Fruit fly (Drosophila melanogaster) whole organism, embryonic: ENCODE data around the gene CG13047.

Experiments used
- CG11093 ChIP-seq: fragments of 200-800 bp; sonication (Bioruptor generic); IDR thresholded peaks from 3 replicates; pipeline ENCODE4 v1.3.6; 2022; ENCODE audit warnings: missing biosample characterization, missing genetic modification characterization
- CG12071 ChIP-seq: fragments of 200-800 bp; sonication (Bioruptor generic); optimal IDR thresholded peaks from 3 replicates; lab custom pipeline; 2018; ENCODE audit warnings: missing biosample characterization, mild to moderate bottlenecking, missing genetic modification characterization
- CG12391 ChIP-seq: fragments of 200-800 bp; sonication (Bioruptor generic); optimal IDR thresholded peaks from 3 replicates; lab custom pipeline; 2018; ENCODE audit warnings: missing biosample characterization, mild to moderate bottlenecking, missing genetic modification characterization, moderate library complexity
- CG13624 ChIP-seq: fragments of 200-800 bp; sonication (Bioruptor generic); optimal IDR thresholded peaks from 2 replicates; lab custom pipeline; 2016; ENCODE audit warnings: missing biosample characterization, missing genetic modification characterization
- CG15514 ChIP-seq: fragments of 200-800 bp; sonication (Bioruptor generic); optimal IDR thresholded peaks from 3 replicates; lab custom pipeline; 2017; ENCODE audit warnings: missing biosample characterization, missing genetic modification characterization, mild to moderate bottlenecking, moderate library complexity, missing genetic modification reagents
- CG17385 ChIP-seq: fragments of 200-800 bp; sonication (Bioruptor generic); optimal IDR thresholded peaks from 3 replicates; lab custom pipeline; 2018; ENCODE audit warnings: missing biosample characterization, mild to moderate bottlenecking, missing genetic modification characterization
- CG1792 ChIP-seq: fragments of 200-800 bp; sonication (Bioruptor generic); optimal IDR thresholded peaks from 2 replicates; lab custom pipeline; 2016; ENCODE audit warnings: missing biosample characterization, missing genetic modification characterization
- CG18599 ChIP-seq: fragments of 200-800 bp; sonication (Bioruptor generic); optimal IDR thresholded peaks from 3 replicates; lab custom pipeline; 2017; ENCODE audit warnings: missing biosample characterization, missing genetic modification characterization, mild to moderate bottlenecking, moderate library complexity, missing genetic modification reagents
- CG2678 ChIP-seq: fragments of 200-800 bp; sonication (Bioruptor generic); optimal IDR thresholded peaks from 3 replicates; lab custom pipeline; 2019; ENCODE audit warnings: missing biosample characterization, mild to moderate bottlenecking, missing genetic modification characterization, moderate library complexity
- CG34376 ChIP-seq: fragments of 200-800 bp; sonication (Bioruptor generic); optimal IDR thresholded peaks from 2 replicates; lab custom pipeline; 2018; ENCODE audit warnings: missing biosample characterization, mild to moderate bottlenecking, missing genetic modification characterization
- CG34422 ChIP-seq: fragments of 200-800 bp; sonication (Bioruptor generic); IDR thresholded peaks from 3 replicates; pipeline ENCODE4 v1.3.6; 2022; ENCODE audit warnings: missing biosample characterization, missing genetic modification characterization
- CG3847 ChIP-seq: fragments of 200-800 bp; sonication (Bioruptor generic); IDR thresholded peaks from 2 replicates; pipeline ENCODE4 v1.3.6; 2022; ENCODE audit warnings: missing biosample characterization, missing genetic modification characterization
- CG6689 ChIP-seq: fragments of 200-800 bp; sonication (Bioruptor generic); IDR thresholded peaks from 2 replicates; pipeline ENCODE4 v1.3.6; 2022; ENCODE audit warnings: missing biosample characterization, missing genetic modification characterization
- CG7372 ChIP-seq: fragments of 200-800 bp; sonication (Bioruptor generic); IDR thresholded peaks from 2 replicates; pipeline ENCODE4 v1.3.6; 2022; ENCODE audit warnings: missing biosample characterization, missing genetic modification characterization
- CG9817 ChIP-seq: fragments of 200-800 bp; sonication (Bioruptor generic); optimal IDR thresholded peaks from 2 replicates; lab custom pipeline; 2018; ENCODE audit warnings: missing biosample characterization, mild to moderate bottlenecking, missing genetic modification characterization, moderate library complexity
- Dad ChIP-seq: fragments of 200-800 bp; sonication (Bioruptor generic); optimal IDR thresholded peaks from 3 replicates; lab custom pipeline; 2016; ENCODE audit warnings: missing biosample characterization, missing genetic modification characterization
- Deaf1 ChIP-seq: fragments of 200-800 bp; optimal IDR thresholded peaks from 3 replicates; lab custom pipeline; 2019; ENCODE audit warnings: missing biosample characterization, mild to moderate bottlenecking, missing genetic modification characterization, moderate library complexity
- Dfd ChIP-seq, 2 experiments: fragments of >200 bp; optimal IDR thresholded peaks; 2 replicates each; lab custom pipeline; 2017; ENCODE audit warnings: missing biosample characterization in 2 of 2, missing genetic modification characterization in 2 of 2
- Dref ChIP-seq: fragments of 200-800 bp; sonication (Bioruptor generic); IDR thresholded peaks from 2 replicates; pipeline ENCODE4 v1.3.6; 2022; ENCODE audit warnings: missing biosample characterization, missing genetic modification characterization
- Drgx ChIP-seq: fragments of 200-800 bp; sonication (Bioruptor generic); IDR thresholded peaks from 2 replicates; pipeline ENCODE4 v1.3.6; 2022; ENCODE audit warnings: missing biosample characterization, missing genetic modification characterization
- GATAe ChIP-seq: fragments of 200-800 bp; sonication (Bioruptor generic); conservative IDR thresholded peaks from 2 replicates; pipeline ENCODE4 v1.3.6; 2022; ENCODE audit warnings: missing biosample characterization, missing genetic modification characterization
- Hey ChIP-seq: fragments of 200-800 bp; sonication (Bioruptor generic); optimal IDR thresholded peaks from 3 replicates; lab custom pipeline; 2018; ENCODE audit warnings: missing biosample characterization, mild to moderate bottlenecking, missing genetic modification characterization
- Lhr ChIP-seq: fragments of 200-800 bp; sonication (Bioruptor generic); optimal IDR thresholded peaks from 3 replicates; lab custom pipeline; 2017; ENCODE audit warnings: mild to moderate bottlenecking, missing biosample characterization, missing genetic modification reagents, missing genetic modification characterization
- Lim3 ChIP-seq: fragments of 200-800 bp; sonication (Bioruptor generic); IDR thresholded peaks from 2 replicates; pipeline ENCODE4 v1.3.6; 2022; ENCODE audit warnings: missing biosample characterization, missing genetic modification characterization
- Mes4 ChIP-seq: fragments of 200-800 bp; sonication (Bioruptor generic); optimal IDR thresholded peaks from 2 replicates; lab custom pipeline; 2016; ENCODE audit warnings: missing biosample characterization, missing genetic modification characterization
- Neu2 ChIP-seq: fragments of 200-800 bp; sonication (Bioruptor generic); optimal IDR thresholded peaks from 3 replicates; lab custom pipeline; 2016; ENCODE audit warnings: missing biosample characterization, missing genetic modification characterization, borderline replicate concordance
- Ptx1 ChIP-seq: fragments of 200-800 bp; sonication (Bioruptor generic); IDR thresholded peaks from 2 replicates; pipeline ENCODE4 v1.3.6; 2022; ENCODE audit warnings: missing biosample characterization, missing genetic modification characterization
- Xrp1 ChIP-seq: fragments of 200-800 bp; sonication (Bioruptor generic); IDR thresholded peaks from 2 replicates; pipeline ENCODE4 v1.3.6; 2022; ENCODE audit warnings: missing biosample characterization, missing genetic modification characterization
- abd-A ChIP-seq: fragments of 200-800 bp; sonication (Bioruptor generic); optimal IDR thresholded peaks from 3 replicates; lab custom pipeline; 2019; ENCODE audit warnings: missing biosample characterization, mild to moderate bottlenecking, missing genetic modification characterization, moderate library complexity
- ara ChIP-seq: fragments of 200-800 bp; sonication (Bioruptor generic); IDR thresholded peaks from 2 replicates; pipeline ENCODE4 v1.3.6; 2022; ENCODE audit warnings: missing biosample characterization, missing genetic modification characterization
- caup ChIP-seq: fragments of 200-800 bp; sonication (Bioruptor generic); optimal IDR thresholded peaks from 3 replicates; lab custom pipeline; 2017; ENCODE audit warnings: missing biosample characterization, mild to moderate bottlenecking, missing genetic modification characterization, moderate library complexity; ENCODE audit not compliant: severe bottlenecking
- chif ChIP-seq, 2 experiments: fragments of 200-800 bp; sonication (Bioruptor generic); optimal IDR thresholded peaks; 3 replicates each; lab custom pipeline; 2016; ENCODE audit warnings: missing biosample characterization in 2 of 2, missing genetic modification characterization in 2 of 2
- chm ChIP-seq: fragments of 200-800 bp; sonication (Bioruptor generic); IDR thresholded peaks from 2 replicates; pipeline ENCODE4 v1.3.6; 2022; ENCODE audit warnings: missing biosample characterization, missing genetic modification characterization
- cwo ChIP-seq: fragments of 200-800 bp; sonication (Bioruptor generic); optimal IDR thresholded peaks from 3 replicates; lab custom pipeline; 2017; ENCODE audit warnings: missing biosample characterization, missing genetic modification characterization, mild to moderate bottlenecking, moderate library complexity, missing genetic modification reagents
- dysf ChIP-seq: fragments of 200-800 bp; sonication (Bioruptor generic); IDR thresholded peaks from 3 replicates; pipeline ENCODE4 v1.3.6; 2022; ENCODE audit warnings: missing biosample characterization, missing genetic modification characterization
- ewg ChIP-seq: fragments of 200-800 bp; sonication (Bioruptor generic); optimal IDR thresholded peaks from 3 replicates; lab custom pipeline; 2017; ENCODE audit warnings: mild to moderate bottlenecking, missing biosample characterization, missing genetic modification reagents, missing genetic modification characterization
- gcm ChIP-seq: fragments of 200-800 bp; sonication (Bioruptor generic); optimal IDR thresholded peaks from 2 replicates; lab custom pipeline; 2019; ENCODE audit warnings: missing biosample characterization, mild to moderate bottlenecking, missing genetic modification characterization, moderate library complexity
- gem ChIP-seq: fragments of 200-800 bp; sonication (Bioruptor generic); optimal IDR thresholded peaks from 2 replicates; lab custom pipeline; 2019; ENCODE audit warnings: missing biosample characterization, mild to moderate bottlenecking, missing genetic modification characterization, moderate library complexity
- ham ChIP-seq: fragments of 200-800 bp; sonication (Bioruptor generic); IDR thresholded peaks from 2 replicates; pipeline ENCODE4 v1.3.6; 2022; ENCODE audit warnings: missing biosample characterization, missing genetic modification characterization
- hbn ChIP-seq: fragments of 200-800 bp; sonication (Bioruptor generic); IDR thresholded peaks from 2 replicates; pipeline ENCODE4 v1.3.6; 2022; ENCODE audit warnings: missing biosample characterization, missing genetic modification characterization; ENCODE audit not compliant: partially characterized antibody
- nmo ChIP-seq: fragments of 200-800 bp; sonication (Bioruptor generic); optimal IDR thresholded peaks from 2 replicates; lab custom pipeline; 2018; ENCODE audit warnings: missing biosample characterization, mild to moderate bottlenecking, missing genetic modification characterization, moderate library complexity
- odd ChIP-seq: fragments of 200-800 bp; sonication (Bioruptor generic); optimal IDR thresholded peaks from 2 replicates; lab custom pipeline; 2017; ENCODE audit warnings: missing biosample characterization, mild to moderate bottlenecking, missing genetic modification characterization
- p53 ChIP-seq: fragments of 200-800 bp; sonication (Bioruptor generic); optimal IDR thresholded peaks from 2 replicates; lab custom pipeline; 2016; ENCODE audit warnings: missing biosample characterization, missing genetic modification characterization
- row ChIP-seq: fragments of 200-800 bp; sonication (Bioruptor generic); IDR thresholded peaks from 3 replicates; pipeline ENCODE4 v1.3.6; 2022; ENCODE audit warnings: missing biosample characterization, missing genetic modification characterization
- sc ChIP-seq, 3 experiments: fragments of >200 bp in 2 of 3; fragments of 200-800 bp in 1 of 3; sonication (Bioruptor generic) in 1 of 3; optimal IDR thresholded peaks; 2 replicates in 2 of 3; 3 replicates in 1 of 3; lab custom pipeline; 2017; ENCODE audit warnings: mild to moderate bottlenecking in 1 of 3, missing biosample characterization in 1 of 3, missing genetic modification characterization in 1 of 3, missing genetic modification reagents in 1 of 3
- schlank ChIP-seq: fragments of 200-800 bp; sonication (Bioruptor generic); optimal IDR thresholded peaks from 2 replicates; lab custom pipeline; 2018; ENCODE audit warnings: missing biosample characterization, mild to moderate bottlenecking, missing genetic modification characterization
- sisA ChIP-seq: fragments of 200-800 bp; sonication (Bioruptor generic); IDR thresholded peaks from 2 replicates; pipeline ENCODE4 v1.3.6; 2022; ENCODE audit warnings: missing biosample characterization, missing genetic modification characterization
- unpg ChIP-seq: fragments of 200-800 bp; sonication (Bioruptor generic); optimal IDR thresholded peaks from 3 replicates; lab custom pipeline; 2018; ENCODE audit warnings: missing biosample characterization, mild to moderate bottlenecking, missing genetic modification characterization, moderate library complexity
- zen2 ChIP-seq: fragments of 200-800 bp; sonication (Bioruptor generic); IDR thresholded peaks from 3 replicates; pipeline ENCODE4 v1.3.6; 2022; ENCODE audit warnings: missing biosample characterization, missing genetic modification characterization; ENCODE audit not compliant: partially characterized antibody
- zfh2 ChIP-seq: fragments of 200-800 bp; sonication (Bioruptor generic); optimal IDR thresholded peaks from 2 replicates; lab custom pipeline; 2016; ENCODE audit warnings: missing biosample characterization, missing genetic modification characterization

CG13047 gene

DNA sequence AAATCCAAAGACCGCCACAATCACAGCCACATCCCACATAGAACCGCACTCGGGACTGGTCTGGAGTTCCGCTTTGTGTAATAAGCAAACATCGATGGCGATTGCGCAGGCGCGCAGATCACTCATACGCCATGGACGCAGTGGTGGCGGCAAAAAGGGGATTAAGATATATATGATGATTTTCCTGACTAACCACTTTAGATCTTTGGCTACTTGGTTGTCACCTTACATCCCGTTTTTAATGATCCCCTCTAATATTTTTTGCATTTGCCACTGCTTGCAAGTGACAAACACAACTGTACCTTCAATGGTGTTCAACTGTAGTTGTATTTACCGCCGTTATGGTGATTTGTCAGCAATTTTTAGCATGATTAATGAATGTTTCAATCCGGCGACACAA lies 24.8 kb upstream of the CG13047 start (continued):
- TF ChIP-seq GATAe = no peak
- TF ChIP-seq Neu2 (GFP tag; lab: Kevin White, UChicago) = no peak
- 0 out of 3 replicates have a peak, but pooled peaks have one; percentile 14 for TF ChIP-seq dysf (GFP tag; lab: Robert Waterston, UW)
- no peak for TF ChIP-seq Dref
- no peak for TF ChIP-seq CG1792 (GFP tag; lab: Kevin White, UChicago)
- no peak for TF ChIP-seq Mes4 (GFP tag; lab: Kevin White, UChicago)
- peak; percentile 40; the same call in 1 of the 3 replicates for TF ChIP-seq row (GFP tag; lab: Robert Waterston, UW)
- TF ChIP-seq CG9817 (tag; lab: Kevin White, UChicago) = peak; percentile 63
- TF ChIP-seq CG12071 (GFP tag; lab: Kevin White, UChicago) = no peak
- no peak for TF ChIP-seq sc (optimal IDR thresholded peaks at IDR 0.05; lab: Kevin White, UChicago)
- no peak for TF ChIP-seq sc (GFP tag; optimal IDR thresholded peaks at IDR 0.05; lab: Kevin White, UChicago)
- peak; percentile 35 for TF ChIP-seq gem (tag; lab: Kevin White, UChicago)
- TF ChIP-seq abd-A = no peak
- no peak for TF ChIP-seq Dfd (GFP tag; optimal IDR thresholded peaks at IDR 0.05; lab: Kevin White, UChicago)
- no peak for TF ChIP-seq CG34422 (GFP tag; lab: Robert Waterston, UW)
- TF ChIP-seq p53 (GFP tag; lab: Kevin White, UChicago) = no peak
- peak; percentile 86 for TF ChIP-seq Drgx (GFP tag; lab: Robert Waterston, UW)
- peak; percentile 11 for TF ChIP-seq caup (GFP tag; lab: Kevin White, UChicago)
- TF ChIP-seq CG12391 (tag; lab: Kevin White, UChicago) = no peak
- TF ChIP-seq Hey (tag; lab: Kevin White, UChicago) = no peak
- TF ChIP-seq CG11093 = no peak
- no peak for TF ChIP-seq nmo
- no peak for TF ChIP-seq Xrp1
- TF ChIP-seq zfh2 = peak; percentile 76
- no peak for TF ChIP-seq ewg (GFP tag; lab: Kevin White, UChicago)
- TF ChIP-seq zen2 = no peak
- TF ChIP-seq gcm (GFP tag; lab: Kevin White, UChicago) = no peak
- no peak for TF ChIP-seq hbn (GFP tag; lab: Robert Waterston, UW)
- no peak for TF ChIP-seq CG6689 (GFP tag; lab: Robert Waterston, UW)
- TF ChIP-seq CG7372 (GFP tag; lab: Robert Waterston, UW) = 0 out of 2 replicates have a peak, but pooled peaks have one; percentile 11
- no peak for TF ChIP-seq Lim3 (GFP tag; lab: Robert Waterston, UW)
- no peak for TF ChIP-seq Lhr (GFP tag; lab: Kevin White, UChicago)
- no peak for TF ChIP-seq ham (GFP tag; lab: Robert Waterston, UW)
- peak; percentile 20 for TF ChIP-seq unpg (GFP tag; lab: Kevin White, UChicago)
- TF ChIP-seq schlank = peak; percentile 67
- TF ChIP-seq sisA (GFP tag; lab: Robert Waterston, UW) = peak; percentile 21; the same call in 1 of the 2 replicates
- TF ChIP-seq CG13624 (GFP tag; lab: Kevin White, UChicago) = no peak
- TF ChIP-seq CG15514 (GFP tag; lab: Kevin White, UChicago) = peak; percentile 23
- no peak for TF ChIP-seq CG17385
- peak in 1 of 2 experiments; percentile 10 for TF ChIP-seq chif (GFP tag; optimal IDR thresholded peaks at IDR 0.05; lab: Kevin White, UChicago)
- TF ChIP-seq CG18599 = peak; percentile 42
- no peak for TF ChIP-seq Deaf1 (tag; lab: Kevin White, UChicago)
- no peak for TF ChIP-seq odd
- no peak for TF ChIP-seq CG2678 (tag; lab: Kevin White, UChicago)
- TF ChIP-seq Dad = no peak
- peak; percentile 26; the same call in 1 of the 2 replicates for TF ChIP-seq CG3847 (GFP tag; lab: Robert Waterston, UW)
- peak; percentile 9 for TF ChIP-seq cwo (GFP tag; lab: Kevin White, UChicago)
- TF ChIP-seq CG34376 (GFP tag; lab: Kevin White, UChicago) = no peak
- TF ChIP-seq Ptx1 (GFP tag; lab: Robert Waterston, UW) = 0 out of 2 replicates have a peak, but pooled peaks have one; percentile 13
- TF ChIP-seq ara (GFP tag; lab: Robert Waterston, UW) = 0 out of 2 replicates have a peak, but pooled peaks have one; percentile 14
- no peak for TF ChIP-seq chm (GFP tag; lab: Robert Waterston, UW)
